Worm (Caenorhabditis elegans): ENCODE data around the gene sfxn-5.

sfxn-5 gene

DNA sequence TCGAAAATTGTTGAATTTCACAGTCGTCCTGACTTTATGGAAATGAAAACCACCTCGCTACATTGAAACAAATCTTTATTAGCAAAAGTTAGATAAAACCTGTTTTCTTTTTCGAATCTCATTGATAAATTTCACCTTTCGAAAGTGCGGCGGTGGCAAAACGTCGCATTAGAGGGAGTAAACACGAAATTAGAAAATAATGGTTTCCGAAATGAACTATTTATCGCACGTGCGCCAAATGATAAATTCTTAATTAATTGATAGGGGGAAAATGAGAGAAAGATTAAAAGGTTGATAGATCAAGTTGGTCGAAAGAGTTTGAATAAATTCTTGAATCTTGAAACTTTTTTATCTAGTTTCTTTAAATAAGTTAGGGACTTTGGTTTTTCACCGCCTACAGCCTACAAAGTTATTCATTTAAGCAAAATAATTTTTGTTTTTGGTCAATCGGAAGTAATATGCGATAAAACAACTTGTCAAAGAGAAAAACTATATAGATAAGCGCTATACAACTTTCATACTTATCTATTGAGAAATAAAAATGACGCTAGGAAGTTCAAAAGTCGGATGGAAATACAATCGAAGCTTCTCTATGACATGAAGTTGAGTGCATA is 33.7 kb downstream of the sfxn-5 start:
- TF ChIP-seq ceh-36 (tag; optimal IDR thresholded peaks at IDR 0.05) (no peak), tra-4 (tag; optimal IDR thresholded peaks at IDR 0.05) (no peak), F13C5.2 (tag; optimal IDR thresholded peaks at IDR 0.05) (no peak), ets-7 (tag; optimal IDR thresholded peaks at IDR 0.05) (no peak), pes-1 (GFP tag; IDR thresholded peaks at IDR 0.05) (no peak), hmbx-1 (tag; optimal IDR thresholded peaks at IDR 0.05) (no peak), aly-1 (tag; optimal IDR thresholded peaks at IDR 0.05) (no peak), tbx-11 (GFP tag; IDR thresholded peaks at IDR 0.05) (no peak), flt-1 (GFP tag; IDR thresholded peaks at IDR 0.05) (no peak), ama-1 (optimal IDR thresholded peaks at IDR 0.05) (no peak), hmg-4 (GFP tag; optimal IDR thresholded peaks at IDR 0.05) (no peak), ceh-13 (GFP tag; optimal IDR thresholded peaks at IDR 0.05) (no peak), B0310.2 (tag; optimal IDR thresholded peaks at IDR 0.05) (no peak), tbx-37 (GFP tag; conservative IDR thresholded peaks at IDR 0.05) (no peak)

DNA sequence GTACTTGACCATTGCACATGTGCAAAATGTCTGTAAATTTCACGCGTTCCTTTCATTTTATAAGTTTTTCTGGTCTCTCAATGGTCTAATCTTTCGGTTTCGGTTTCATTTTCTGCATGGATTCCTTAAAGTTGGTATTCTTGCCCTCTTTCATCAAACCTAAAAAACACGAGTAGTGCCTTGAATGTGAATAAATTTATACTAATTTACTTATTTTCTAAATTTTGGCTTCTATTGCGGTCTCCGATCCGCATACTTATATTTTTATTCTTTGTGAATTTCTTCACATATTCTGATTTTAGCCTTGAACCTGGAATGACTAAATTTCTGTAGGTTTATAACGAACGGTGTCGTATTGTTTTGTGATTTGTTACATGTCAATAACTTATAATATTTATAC is 38.9 kb downstream of the sfxn-5 start, which contains the start of gene pdha-1:
Gene pdha-1, plus strand, starts transcription at position 301 of the 400 bp plus-strand sequence.
- no peak for TF ChIP-seq ceh-36 (tag; optimal IDR thresholded peaks at IDR 0.05)
- no peak for TF ChIP-seq tbx-37 (GFP tag; conservative IDR thresholded peaks at IDR 0.05)
- TF ChIP-seq flt-1 (GFP tag; IDR thresholded peaks at IDR 0.05), result no peak
- TF ChIP-seq hnd-1 (tag; optimal IDR thresholded peaks at IDR 0.05), result no peak
- no peak for TF ChIP-seq tra-4 (tag; optimal IDR thresholded peaks at IDR 0.05)
- no peak for TF ChIP-seq F13C5.2 (tag; optimal IDR thresholded peaks at IDR 0.05)
- TF ChIP-seq ceh-13 (GFP tag; optimal IDR thresholded peaks at IDR 0.05), result no peak
- no peak for TF ChIP-seq B0310.2 (tag; optimal IDR thresholded peaks at IDR 0.05)
- no peak for TF ChIP-seq ama-1 (optimal IDR thresholded peaks at IDR 0.05)
- no peak for TF ChIP-seq hmg-4 (GFP tag; optimal IDR thresholded peaks at IDR 0.05)
- TF ChIP-seq hmbx-1 (tag; optimal IDR thresholded peaks at IDR 0.05), result no peak
- no peak for TF ChIP-seq ets-7 (tag; optimal IDR thresholded peaks at IDR 0.05)
- TF ChIP-seq sea-1 (GFP tag; conservative IDR thresholded peaks at IDR 0.05), result no peak
- no peak for TF ChIP-seq scrt-1 (GFP tag; IDR thresholded peaks at IDR 0.05)
- TF ChIP-seq tbx-11 (GFP tag; IDR thresholded peaks at IDR 0.05), result no peak
- TF ChIP-seq aly-1 (tag; optimal IDR thresholded peaks at IDR 0.05), result no peak

DNA sequence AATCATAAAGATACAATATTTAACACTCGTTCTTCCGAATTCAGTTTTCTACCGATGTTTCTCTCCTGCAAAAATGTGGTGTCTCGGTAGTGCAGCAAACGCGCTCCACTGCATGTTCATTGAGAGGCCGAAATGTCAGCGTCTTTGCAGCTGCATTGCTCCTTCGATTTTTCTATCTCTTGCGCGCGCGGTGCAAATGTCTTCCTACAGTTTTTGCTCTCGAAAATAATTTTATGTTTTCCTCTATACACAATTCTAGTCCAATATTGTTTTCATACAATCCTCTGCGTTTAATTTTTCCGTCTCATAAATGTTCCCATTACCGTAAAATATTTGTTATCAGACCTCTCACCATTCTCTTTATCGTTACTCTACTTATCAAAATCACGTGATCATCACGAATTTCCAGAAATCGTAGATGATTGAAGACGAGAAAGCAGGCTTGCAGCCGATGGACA is 42.5 kb downstream of the sfxn-5 start, which contains the start of gene ufd-2:
Gene ufd-2, plus strand, starts transcription at position 408 of the 458 bp plus-strand sequence.
- TF ChIP-seq F13C5.2 (tag; optimal IDR thresholded peaks at IDR 0.05) (no peak), ets-7 (tag; optimal IDR thresholded peaks at IDR 0.05) (peak; percentile 14), scrt-1 (GFP tag; IDR thresholded peaks at IDR 0.05) (0 out of 2 replicates have a peak, but pooled peaks have one; percentile 23), tbx-11 (GFP tag; IDR thresholded peaks at IDR 0.05) (no peak), tbx-37 (GFP tag; conservative IDR thresholded peaks at IDR 0.05) (no peak), aly-1 (tag; optimal IDR thresholded peaks at IDR 0.05) (no peak), ceh-13 (GFP tag; optimal IDR thresholded peaks at IDR 0.05) (no peak)

DNA sequence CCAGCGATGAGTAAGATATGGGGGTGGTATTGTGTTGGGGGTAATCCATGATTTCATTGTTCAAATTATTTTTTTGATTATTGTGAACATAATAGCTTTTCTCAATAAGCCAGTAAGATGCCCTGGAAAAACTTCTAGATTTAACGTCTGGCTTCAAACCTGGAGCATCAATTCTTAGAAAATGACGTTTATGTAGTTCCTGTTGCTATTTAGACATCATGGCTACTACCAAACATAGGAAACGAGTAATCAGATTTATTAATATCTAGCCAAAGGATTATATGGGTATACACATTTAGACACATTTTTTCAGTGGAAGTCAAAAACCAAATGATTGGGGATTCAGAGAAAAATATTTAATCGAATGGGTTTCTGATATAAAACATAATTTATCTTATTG is 45.3 kb downstream of the sfxn-5 start:
- no peak for TF ChIP-seq hnd-1 (tag; optimal IDR thresholded peaks at IDR 0.05)
- no peak for TF ChIP-seq hmg-4 (GFP tag; optimal IDR thresholded peaks at IDR 0.05)
- TF ChIP-seq B0310.2 (tag; optimal IDR thresholded peaks at IDR 0.05), result no peak
- TF ChIP-seq hmbx-1 (tag; optimal IDR thresholded peaks at IDR 0.05), result no peak
- TF ChIP-seq tbx-11 (GFP tag; IDR thresholded peaks at IDR 0.05), result no peak
- TF ChIP-seq flt-1 (GFP tag; IDR thresholded peaks at IDR 0.05), result no peak
- TF ChIP-seq sea-1 (GFP tag; conservative IDR thresholded peaks at IDR 0.05), result no peak
- no peak for TF ChIP-seq tra-4 (tag; optimal IDR thresholded peaks at IDR 0.05)
- no peak for TF ChIP-seq ceh-13 (GFP tag; optimal IDR thresholded peaks at IDR 0.05)
- no peak for TF ChIP-seq ama-1 (optimal IDR thresholded peaks at IDR 0.05)
- TF ChIP-seq ets-7 (tag; optimal IDR thresholded peaks at IDR 0.05), result no peak
- no peak for TF ChIP-seq pes-1 (GFP tag; IDR thresholded peaks at IDR 0.05)
- no peak for TF ChIP-seq scrt-1 (GFP tag; IDR thresholded peaks at IDR 0.05)
- no peak for TF ChIP-seq ceh-36 (tag; optimal IDR thresholded peaks at IDR 0.05)
- TF ChIP-seq F13C5.2 (tag; optimal IDR thresholded peaks at IDR 0.05), result no peak

DNA sequence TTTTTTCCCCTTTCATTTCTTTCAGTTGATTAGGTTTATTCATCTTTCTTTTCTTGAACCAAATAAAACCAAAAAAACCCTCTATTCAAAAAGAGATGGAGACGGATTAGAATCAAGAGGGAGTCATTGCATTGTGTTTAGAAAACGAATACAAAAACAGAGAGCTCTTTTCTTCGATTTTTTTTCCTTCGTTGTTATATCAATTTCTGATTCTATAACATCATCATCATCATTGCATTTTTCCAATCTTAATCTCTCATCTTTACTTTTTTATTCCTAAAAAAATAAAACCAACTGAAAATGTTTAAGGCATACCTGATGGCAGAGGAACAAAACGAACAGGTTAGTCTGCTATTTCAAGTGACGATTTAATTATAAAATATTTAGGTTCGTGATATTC is 46.1 kb downstream of the sfxn-5 start, which contains the start of gene T05H10.8:
Gene T05H10.8, plus strand, starts transcription at position 301 of the 400 bp plus-strand sequence.
- TF ChIP-seq F13C5.2 (tag; optimal IDR thresholded peaks at IDR 0.05), result no peak
- TF ChIP-seq hmbx-1 (tag; optimal IDR thresholded peaks at IDR 0.05), result no peak
- no peak for TF ChIP-seq ama-1 (optimal IDR thresholded peaks at IDR 0.05)
- no peak for TF ChIP-seq B0310.2 (tag; optimal IDR thresholded peaks at IDR 0.05)
- TF ChIP-seq tra-4 (tag; optimal IDR thresholded peaks at IDR 0.05), result no peak
- no peak for TF ChIP-seq pes-1 (GFP tag; IDR thresholded peaks at IDR 0.05)
- TF ChIP-seq tbx-37 (GFP tag; conservative IDR thresholded peaks at IDR 0.05), result no peak
- TF ChIP-seq scrt-1 (GFP tag; IDR thresholded peaks at IDR 0.05), result no peak
- TF ChIP-seq ets-7 (tag; optimal IDR thresholded peaks at IDR 0.05), result no peak

DNA sequence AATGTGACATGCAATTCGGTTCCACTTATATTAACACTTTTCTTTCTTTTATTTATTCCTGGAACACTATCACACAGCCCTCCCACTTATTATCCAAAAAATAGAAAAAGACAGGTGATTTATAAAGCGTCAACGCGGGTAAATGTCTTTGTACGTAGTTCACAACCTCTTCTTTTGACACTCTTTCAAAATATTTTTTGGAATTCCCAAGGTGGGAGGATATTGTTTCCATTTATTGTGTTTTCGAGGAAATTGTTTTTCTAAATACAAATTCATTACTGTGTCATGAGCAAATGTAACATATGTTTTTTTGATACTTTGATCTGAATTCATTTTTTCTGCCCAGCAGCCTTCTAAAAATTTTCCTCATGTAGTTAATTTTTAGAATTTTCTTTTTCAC is 46.9 kb downstream of the sfxn-5 start:
- no peak for TF ChIP-seq ceh-36 (tag; optimal IDR thresholded peaks at IDR 0.05)
- no peak for TF ChIP-seq hmbx-1 (tag; optimal IDR thresholded peaks at IDR 0.05)
- TF ChIP-seq ama-1 (optimal IDR thresholded peaks at IDR 0.05), result no peak
- TF ChIP-seq tbx-37 (GFP tag; conservative IDR thresholded peaks at IDR 0.05), result no peak
- TF ChIP-seq pes-1 (GFP tag; IDR thresholded peaks at IDR 0.05), result no peak
- TF ChIP-seq F13C5.2 (tag; optimal IDR thresholded peaks at IDR 0.05), result no peak
- TF ChIP-seq flt-1 (GFP tag; IDR thresholded peaks at IDR 0.05), result no peak
- TF ChIP-seq aly-1 (tag; optimal IDR thresholded peaks at IDR 0.05), result no peak
- no peak for TF ChIP-seq B0310.2 (tag; optimal IDR thresholded peaks at IDR 0.05)
- TF ChIP-seq tra-4 (tag; optimal IDR thresholded peaks at IDR 0.05), result no peak
- TF ChIP-seq ceh-13 (GFP tag; optimal IDR thresholded peaks at IDR 0.05), result no peak
- TF ChIP-seq hmg-4 (GFP tag; optimal IDR thresholded peaks at IDR 0.05), result no peak
- no peak for TF ChIP-seq tbx-11 (GFP tag; IDR thresholded peaks at IDR 0.05)

DNA sequence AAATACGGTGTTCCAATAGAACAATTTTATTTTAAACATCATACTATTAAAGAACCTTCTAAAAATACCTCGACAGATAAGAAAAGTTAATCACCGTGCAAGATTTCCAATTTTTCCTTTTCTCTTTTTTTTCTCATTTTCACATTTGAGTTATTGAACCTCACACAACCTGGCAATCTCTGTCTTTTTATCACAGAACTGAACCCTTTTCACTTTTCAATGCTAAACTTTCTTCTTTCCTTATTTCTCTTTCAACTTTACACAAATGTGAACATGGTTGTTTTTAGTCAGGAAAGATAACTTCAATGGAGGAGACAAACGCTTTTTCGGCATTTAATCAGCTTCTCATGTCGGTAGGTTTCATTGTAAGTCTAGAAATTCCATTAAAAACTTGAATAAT is 52.0 kb downstream of the sfxn-5 start, which contains the start of gene T05H10.4:
Gene T05H10.4, plus strand, starts transcription at position 301 of the 400 bp plus-strand sequence.
- TF ChIP-seq tra-4 (tag; optimal IDR thresholded peaks at IDR 0.05) (no peak), tbx-11 (GFP tag; IDR thresholded peaks at IDR 0.05) (no peak), ceh-36 (tag; optimal IDR thresholded peaks at IDR 0.05) (no peak), pes-1 (GFP tag; IDR thresholded peaks at IDR 0.05) (no peak), flt-1 (GFP tag; IDR thresholded peaks at IDR 0.05) (no peak), tbx-37 (GFP tag; conservative IDR thresholded peaks at IDR 0.05) (no peak), ama-1 (optimal IDR thresholded peaks at IDR 0.05) (no peak), hmg-4 (GFP tag; optimal IDR thresholded peaks at IDR 0.05) (no peak), hnd-1 (tag; optimal IDR thresholded peaks at IDR 0.05) (no peak), F13C5.2 (tag; optimal IDR thresholded peaks at IDR 0.05) (no peak), scrt-1 (GFP tag; IDR thresholded peaks at IDR 0.05) (no peak), hmbx-1 (tag; optimal IDR thresholded peaks at IDR 0.05) (no peak), ceh-13 (GFP tag; optimal IDR thresholded peaks at IDR 0.05) (no peak)

All from whole organism, early embryonic.